Worm (Caenorhabditis elegans): Measurements from ENCODE around the gene cls-1.

DNA sequence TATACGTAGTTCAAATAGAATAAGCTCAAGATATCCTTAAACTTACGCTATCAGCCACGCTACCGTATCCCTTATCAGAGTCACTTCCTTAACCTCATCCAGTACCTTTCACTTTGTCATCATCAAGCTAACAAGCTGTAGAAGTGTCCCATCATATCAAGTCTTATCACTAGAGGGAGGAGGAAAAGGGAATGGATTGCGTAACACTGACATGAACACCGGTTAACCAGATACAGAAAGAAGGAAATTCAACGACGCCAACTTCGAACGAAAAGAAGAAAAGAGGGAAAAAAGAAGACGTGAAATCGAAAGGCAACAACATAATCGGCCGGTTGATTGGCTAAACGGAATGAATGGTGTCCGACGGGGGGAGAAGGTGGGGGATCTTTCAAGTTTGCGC, 17.9 kb upstream of the cls-1 start:
- no peak for TF ChIP-seq lsy-2 (tag; optimal IDR thresholded peaks at IDR 0.05)
- no peak for TF ChIP-seq fos-1 (tag; optimal IDR thresholded peaks at IDR 0.05)
- TF ChIP-seq nhr-42 (GFP tag; IDR thresholded peaks at IDR 0.05) = no peak
- no peak for TF ChIP-seq daf-8 (GFP tag; IDR thresholded peaks at IDR 0.05)
- no peak for TF ChIP-seq rbr-2 (tag; optimal IDR thresholded peaks at IDR 0.05)
- TF ChIP-seq nhr-10 (tag; optimal IDR thresholded peaks at IDR 0.05) = no peak
- TF ChIP-seq dmd-8 (GFP tag; IDR thresholded peaks at IDR 0.05) = no peak
- TF ChIP-seq arid-1 (GFP tag; conservative IDR thresholded peaks at IDR 0.05) = no peak
- TF ChIP-seq zag-1 (tag; optimal IDR thresholded peaks at IDR 0.05) = no peak

Measured in whole organism, L4 larva.